Fruit fly (Drosophila melanogaster): ENCODE data around the gene rsh.

The rsh gene

dm6 chrX:13023777-13024176 is 35.4 kb downstream of the rsh start (continued):
- TF ChIP-seq CG6654 (GFP tag; optimal IDR thresholded peaks at IDR 0.05) = no peak
- TF ChIP-seq dmrt99B (tag; optimal IDR thresholded peaks at IDR 0.05) = peak; percentile 49
- TF ChIP-seq CG8478 (optimal IDR thresholded peaks at IDR 0.05) = no peak
- TF ChIP-seq org-1 (GFP tag; optimal IDR thresholded peaks at IDR 0.05) = peak; percentile 12
- TF ChIP-seq CG6813 (GFP tag; optimal IDR thresholded peaks at IDR 0.05) = peak; percentile 24
- TF ChIP-seq HmgZ (tag; optimal IDR thresholded peaks at IDR 0.05) = peak; percentile 18
- peak; percentile 37 for TF ChIP-seq Hand (GFP tag; optimal IDR thresholded peaks at IDR 0.05)
- TF ChIP-seq Sox102F (GFP tag; optimal IDR thresholded peaks at IDR 0.05) = peak; percentile 35
- TF ChIP-seq CG14014 (GFP tag; IDR thresholded peaks at IDR 0.05) = peak; percentile 42; the same call in 1 of the 2 replicates
- peak; percentile 5 for TF ChIP-seq sug (tag; optimal IDR thresholded peaks at IDR 0.05)
- TF ChIP-seq Spps (tag; optimal IDR thresholded peaks at IDR 0.05) = no peak
- no peak for TF ChIP-seq CG15601 (tag; optimal IDR thresholded peaks at IDR 0.05)
- TF ChIP-seq Hey (tag; optimal IDR thresholded peaks at IDR 0.05) = no peak
- TF ChIP-seq CG17186 (GFP tag; optimal IDR thresholded peaks at IDR 0.05) = no peak
- peak; percentile 10 for TF ChIP-seq Hsf (GFP tag; optimal IDR thresholded peaks at IDR 0.05)
- TF ChIP-seq dimm (GFP tag; IDR thresholded peaks at IDR 0.05) = no peak
- TF ChIP-seq CG17385 (GFP tag; optimal IDR thresholded peaks at IDR 0.05) = peak; percentile 3
- no peak for TF ChIP-seq CG1792 (GFP tag; optimal IDR thresholded peaks at IDR 0.05)
- TF ChIP-seq prd (optimal IDR thresholded peaks at IDR 0.05) = no peak
- TF ChIP-seq prd (GFP tag; IDR thresholded peaks at IDR 0.05) = peak; percentile 20; the same call in 1 of the 3 replicates
- no peak for TF ChIP-seq ERR (GFP tag; optimal IDR thresholded peaks at IDR 0.05)
- TF ChIP-seq CG17829 (tag; optimal IDR thresholded peaks at IDR 0.05) = no peak
- TF ChIP-seq CG30403 (GFP tag; optimal IDR thresholded peaks at IDR 0.05) = peak; percentile 36
- 0 out of 3 replicates have a peak, but pooled peaks have one; percentile 52 for TF ChIP-seq Dbx (GFP tag; IDR thresholded peaks at IDR 0.05)
- 0 out of 3 replicates have a peak, but pooled peaks have one; percentile 25 for TF ChIP-seq Aef1 (GFP tag; IDR thresholded peaks at IDR 0.05)
- TF ChIP-seq GATAe (GFP tag; conservative IDR thresholded peaks at IDR 0.05) = no peak
- TF ChIP-seq CG3847 (GFP tag; IDR thresholded peaks at IDR 0.05) = 0 out of 2 replicates have a peak, but pooled peaks have one; percentile 16
- no peak for TF ChIP-seq CG30431 (GFP tag; optimal IDR thresholded peaks at IDR 0.05)
- no peak for TF ChIP-seq repo (GFP tag; optimal IDR thresholded peaks at IDR 0.05)
- no peak for TF ChIP-seq E2f1 (GFP tag; IDR thresholded peaks at IDR 0.05)
- no peak for TF ChIP-seq vfl (GFP tag; optimal IDR thresholded peaks at IDR 0.05)
- peak; percentile 36; the same call in 1 of the 2 replicates for TF ChIP-seq Ada2b (GFP tag; IDR thresholded peaks at IDR 0.05)
- TF ChIP-seq CG18599 (GFP tag; optimal IDR thresholded peaks at IDR 0.05) = peak; percentile 80
- TF ChIP-seq HHEX (GFP tag; optimal IDR thresholded peaks at IDR 0.05) = peak; percentile 24
- 0 out of 2 replicates have a peak, but pooled peaks have one; percentile 21 for TF ChIP-seq Adf1 (GFP tag; IDR thresholded peaks at IDR 0.05)
- TF ChIP-seq cwo (GFP tag; optimal IDR thresholded peaks at IDR 0.05) = peak; percentile 31
- 0 out of 3 replicates have a peak, but pooled peaks have one; percentile 32 for TF ChIP-seq dysf (GFP tag; IDR thresholded peaks at IDR 0.05)
- TF ChIP-seq grau (tag; optimal IDR thresholded peaks at IDR 0.05) = no peak
- no peak for TF ChIP-seq CG8089 (GFP tag; optimal IDR thresholded peaks at IDR 0.05)
- no peak for TF ChIP-seq mirr (GFP tag; optimal IDR thresholded peaks at IDR 0.05)
- no peak for TF ChIP-seq Neu2 (GFP tag; optimal IDR thresholded peaks at IDR 0.05; ENCODE audit: borderline replicate concordance)
- TF ChIP-seq aop (GFP tag; IDR thresholded peaks at IDR 0.05) = no peak
- TF ChIP-seq tin (GFP tag; optimal IDR thresholded peaks at IDR 0.05) = no peak
- TF ChIP-seq Meics (GFP tag; optimal IDR thresholded peaks at IDR 0.05) = peak; percentile 58
- TF ChIP-seq slou (GFP tag; optimal IDR thresholded peaks at IDR 0.05) = peak; percentile 15
- TF ChIP-seq CG10979 (tag; optimal IDR thresholded peaks at IDR 0.05) = no peak
- TF ChIP-seq Abd-B (GFP tag; optimal IDR thresholded peaks at IDR 0.05) = peak; percentile 2
- TF ChIP-seq CG9876 (GFP tag; optimal IDR thresholded peaks at IDR 0.05) = no peak
- no peak for TF ChIP-seq fd64A (GFP tag; optimal IDR thresholded peaks at IDR 0.05)
- TF ChIP-seq gem (tag; optimal IDR thresholded peaks at IDR 0.05) = peak; percentile 54
- TF ChIP-seq CG9817 (tag; optimal IDR thresholded peaks at IDR 0.05) = peak; percentile 13
